Worm (Caenorhabditis elegans): ENCODE results near the gene mrg-1.

DNA sequence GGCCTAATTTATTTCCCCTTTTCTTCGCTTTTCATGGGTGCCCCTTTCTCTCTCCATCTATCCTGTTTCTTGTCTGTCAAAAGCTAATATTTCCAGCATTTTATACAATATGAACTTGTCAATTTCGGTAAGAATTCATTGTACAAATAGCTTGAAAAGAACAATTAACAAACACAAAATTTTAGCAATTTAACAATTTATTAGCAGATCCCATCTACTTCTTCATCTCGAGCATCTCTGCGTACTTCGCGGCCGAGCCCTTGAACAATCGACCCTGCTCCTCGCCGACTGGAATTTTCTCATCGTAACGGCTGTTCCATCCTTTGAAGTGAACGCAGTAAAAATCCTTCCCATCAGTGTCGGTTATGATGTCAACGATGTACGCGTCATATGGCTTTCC is 1.2 kb upstream of the mrg-1 start:
- TF ChIP-seq cog-1 (tag; optimal IDR thresholded peaks at IDR 0.05) (no peak), ztf-29 (GFP tag; IDR thresholded peaks at IDR 0.05) (no peak), T22C8.4 (GFP tag; IDR thresholded peaks at IDR 0.05) (no peak), ztf-23 (GFP tag; IDR thresholded peaks at IDR 0.05) (no peak), med-1 (GFP tag; optimal IDR thresholded peaks at IDR 0.05; ENCODE audit: insufficient read depth) (no peak)
